Worm (Caenorhabditis elegans) whole organism, L4 larva: ENCODE data around the gene D1054.1.

Experiments used
- F37D6.2 ChIP-seq: sonication (generic microtip); optimal IDR thresholded peaks from 2 replicates; lab custom pipeline; 2016; ENCODE audit warnings: mild to moderate bottlenecking, missing genetic modification characterization, missing compliant biosample characterization
- F49E8.2 ChIP-seq: sonication (generic microtip); optimal IDR thresholded peaks from 2 replicates; lab custom pipeline; 2016; ENCODE audit warnings: missing compliant biosample characterization, mild to moderate bottlenecking, missing genetic modification characterization, borderline replicate concordance
- T20F7.1 ChIP-seq: fragments of 200-800 bp; sonication (Bioruptor generic); optimal IDR thresholded peaks from 2 replicates; lab custom pipeline; 2018; ENCODE audit warnings: mild to moderate bottlenecking, missing genetic modification characterization, missing compliant biosample characterization
- Y48G9A.11 ChIP-seq: fragments of 200-800 bp; sonication (Bioruptor generic); IDR thresholded peaks from 2 replicates; pipeline ENCODE4 v1.3.6; 2022; ENCODE audit warnings: missing genetic modification reagents, missing genetic modification characterization, missing compliant biosample characterization
- Y75B8A.6 ChIP-seq: fragments of 200-800 bp; sonication (Bioruptor generic); IDR thresholded peaks from 2 replicates; pipeline ENCODE4 v1.3.6; 2022; ENCODE audit warnings: missing genetic modification reagents, missing genetic modification characterization, missing compliant biosample characterization
- ZK337.2 ChIP-seq: fragments of 200-800 bp; sonication (Bioruptor generic); IDR thresholded peaks from 2 replicates; pipeline ENCODE4 v1.3.6; 2022; ENCODE audit warnings: missing genetic modification reagents, missing genetic modification characterization, missing compliant biosample characterization
- aha-1 ChIP-seq: fragments of 150-350 bp; peaks from one replicate; lab custom pipeline; 2014; ENCODE audit warnings: missing biosample characterization, missing genetic modification characterization
- ceh-20 ChIP-seq: fragments of 200-800 bp; sonication (Bioruptor generic); IDR thresholded peaks from 2 replicates; pipeline ENCODE4 v1.3.6; 2022; ENCODE audit warnings: missing genetic modification reagents, missing genetic modification characterization, missing compliant biosample characterization
- ceh-32 ChIP-seq: sonication (generic microtip); optimal IDR thresholded peaks from 2 replicates; lab custom pipeline; 2016; ENCODE audit warnings: mild to moderate bottlenecking, missing genetic modification characterization, missing compliant biosample characterization; ENCODE audit not compliant: poor library complexity
- ceh-44 ChIP-seq: fragments of 200-800 bp; sonication (Bioruptor generic); IDR thresholded peaks from 2 replicates; pipeline ENCODE4 v1.3.6; 2022; ENCODE audit warnings: missing genetic modification reagents, missing genetic modification characterization, missing compliant biosample characterization
- ceh-82 ChIP-seq: sonication (generic microtip); optimal IDR thresholded peaks from 2 replicates; lab custom pipeline; 2017; ENCODE audit warnings: missing biosample characterization, missing genetic modification characterization
- cey-2 ChIP-seq: sonication (generic microtip); optimal IDR thresholded peaks from 3 replicates; lab custom pipeline; 2017; ENCODE audit warnings: missing genetic modification characterization, mild to moderate bottlenecking, missing compliant biosample characterization, antibody characterized with exemption, borderline replicate concordance; ENCODE audit not compliant: insufficient read depth
- ctbp-1 ChIP-seq: fragments of 200-800 bp; sonication (Bioruptor generic); IDR thresholded peaks from 2 replicates; pipeline ENCODE4 v1.3.6; 2022; ENCODE audit warnings: missing genetic modification reagents, missing genetic modification characterization, missing compliant biosample characterization
- dmd-6 ChIP-seq: fragments of 200-800 bp; sonication (Bioruptor generic); IDR thresholded peaks from 2 replicates; pipeline ENCODE4 v1.3.6; 2022; ENCODE audit warnings: missing genetic modification reagents, missing genetic modification characterization, missing compliant biosample characterization
- dmd-9 ChIP-seq: fragments of 200-800 bp; sonication (Bioruptor generic); IDR thresholded peaks from 2 replicates; pipeline ENCODE4 v1.3.6; 2022; ENCODE audit warnings: missing genetic modification reagents, missing genetic modification characterization, missing compliant biosample characterization
- dpl-1 ChIP-seq: fragments of 150-350 bp; optimal IDR thresholded peaks from 2 replicates; lab custom pipeline; 2014; ENCODE audit warnings: missing biosample characterization, missing genetic modification reagents, missing genetic modification characterization
- duxl-1 ChIP-seq: sonication (generic microtip); optimal IDR thresholded peaks from 2 replicates; lab custom pipeline; 2016; ENCODE audit warnings: mild to moderate bottlenecking, missing genetic modification characterization, moderate library complexity, missing compliant biosample characterization; ENCODE audit not compliant: poor library complexity
- fos-1 ChIP-seq: fragments of 150-350 bp; optimal IDR thresholded peaks from 2 replicates; lab custom pipeline; 2014; ENCODE audit warnings: missing biosample characterization, missing genetic modification characterization
- hlh-30 ChIP-seq: sonication (generic microtip); optimal IDR thresholded peaks from 2 replicates; lab custom pipeline; 2017; ENCODE audit warnings: antibody characterized with exemption, mild to moderate bottlenecking, missing genetic modification characterization, missing compliant biosample characterization; ENCODE audit not compliant: insufficient read depth
- lin-1 ChIP-seq: fragments of 200-800 bp; sonication (Bioruptor generic); IDR thresholded peaks from 2 replicates; pipeline ENCODE4 v1.3.6; 2022; ENCODE audit warnings: missing genetic modification reagents, missing genetic modification characterization, missing compliant biosample characterization
- lin-15B ChIP-seq: fragments of 150-350 bp; sonication (generic microtip); optimal IDR thresholded peaks from 3 replicates; lab custom pipeline; 2014; ENCODE audit warnings: missing biosample characterization, missing genetic modification characterization
- lin-29 ChIP-seq: fragments of 200-800 bp; sonication (Bioruptor generic); IDR thresholded peaks from 2 replicates; pipeline ENCODE4 v1.3.6; 2022; ENCODE audit warnings: missing genetic modification reagents, missing genetic modification characterization, missing compliant biosample characterization
- lir-3 ChIP-seq: sonication (generic microtip); optimal IDR thresholded peaks from 2 replicates; lab custom pipeline; 2016; ENCODE audit warnings: mild to moderate bottlenecking, missing genetic modification characterization, missing compliant biosample characterization
- lsy-2 ChIP-seq, 2 experiments: fragments of 150-350 bp in 1 of 2; sonication (generic microtip) in 1 of 2; optimal IDR thresholded peaks; 2 replicates each; lab custom pipeline; 2014 to 2017; ENCODE audit warnings: missing biosample characterization in 2 of 2, missing genetic modification characterization in 2 of 2
- madf-9 ChIP-seq: fragments of 200-800 bp; sonication (Bioruptor generic); conservative IDR thresholded peaks from 2 replicates; pipeline ENCODE4 v1.3.6; 2022; ENCODE audit warnings: missing genetic modification reagents, missing genetic modification characterization, missing compliant biosample characterization
- mdl-1 ChIP-seq, 2 experiments: fragments of 150-350 bp in 1 of 2; sonication (generic microtip) in 1 of 2; optimal IDR thresholded peaks; 2 replicates each; lab custom pipeline; 2014 to 2017; ENCODE audit warnings: missing biosample characterization in 2 of 2, missing genetic modification characterization in 2 of 2
- mdt-29 ChIP-seq: fragments of 200-800 bp; sonication (Bioruptor generic); IDR thresholded peaks from 2 replicates; pipeline ENCODE4 v1.3.6; 2022; ENCODE audit warnings: missing genetic modification reagents, missing genetic modification characterization, missing compliant biosample characterization
- mes-2 ChIP-seq: sonication (generic microtip); optimal IDR thresholded peaks from 2 replicates; lab custom pipeline; 2016; ENCODE audit warnings: missing genotype, mild to moderate bottlenecking, missing genetic modification characterization, missing compliant biosample characterization; ENCODE audit not compliant: poor library complexity, severe bottlenecking
- mxl-2 ChIP-seq: fragments of 200-800 bp; sonication (Bioruptor generic); conservative IDR thresholded peaks from 2 replicates; pipeline ENCODE4 v1.3.6; 2022; ENCODE audit warnings: missing genetic modification reagents, missing genetic modification characterization, missing compliant biosample characterization
- nhr-10 ChIP-seq: fragments of 150-350 bp; optimal IDR thresholded peaks from 2 replicates; lab custom pipeline; 2014; ENCODE audit warnings: missing biosample characterization, missing genetic modification characterization
- nhr-11 ChIP-seq: fragments of 150-350 bp; optimal IDR thresholded peaks from 2 replicates; lab custom pipeline; 2014; ENCODE audit warnings: missing biosample characterization, missing genetic modification characterization
- nhr-237 ChIP-seq: sonication (generic microtip); optimal IDR thresholded peaks from 2 replicates; lab custom pipeline; 2017; ENCODE audit warnings: missing biosample characterization, missing genetic modification characterization
- nhr-25 ChIP-seq: sonication (generic microtip); optimal IDR thresholded peaks from 2 replicates; lab custom pipeline; 2017; ENCODE audit warnings: missing genetic modification characterization, mild to moderate bottlenecking, missing compliant biosample characterization, antibody characterized with exemption, moderate library complexity, borderline replicate concordance; ENCODE audit not compliant: insufficient read depth
- nhr-28 ChIP-seq: fragments of 150-350 bp; optimal IDR thresholded peaks from 2 replicates; lab custom pipeline; 2014; ENCODE audit warnings: missing biosample characterization, missing genetic modification characterization
- nhr-41 ChIP-seq: fragments of 200-800 bp; sonication (Bioruptor generic); IDR thresholded peaks from 2 replicates; pipeline ENCODE4 v1.3.6; 2022; ENCODE audit warnings: missing genetic modification reagents, missing genetic modification characterization, missing compliant biosample characterization
- nhr-77 ChIP-seq: fragments of 150-350 bp; optimal IDR thresholded peaks from 2 replicates; lab custom pipeline; 2014; ENCODE audit warnings: missing biosample characterization, missing genetic modification characterization
- pha-4 ChIP-seq, 2 experiments: fragments of 150-350 bp in 1 of 2; fragments of 200-800 bp in 1 of 2; sonication (Bioruptor generic) in 1 of 2; IDR thresholded peaks in 1 of 2; optimal IDR thresholded peaks in 1 of 2; 2 replicates each; pipeline versions ENCODE4 v1.3.6 to Lab custom; 2014 to 2022; ENCODE audit warnings: missing genetic modification characterization in 2 of 2, missing genetic modification reagents in 2 of 2, missing biosample characterization in 1 of 2, missing compliant biosample characterization in 1 of 2
- rbr-2 ChIP-seq: sonication (generic microtip); optimal IDR thresholded peaks from 2 replicates; lab custom pipeline; 2016; ENCODE audit warnings: missing genotype, missing genetic modification characterization, missing compliant biosample characterization
- saeg-2 ChIP-seq: fragments of 200-800 bp; sonication (Bioruptor generic); IDR thresholded peaks from 2 replicates; pipeline ENCODE4 v1.3.6; 2022; ENCODE audit warnings: missing genetic modification reagents, missing genetic modification characterization, missing compliant biosample characterization
- snpc-4 ChIP-seq: fragments of 150-350 bp; optimal IDR thresholded peaks from 2 replicates; lab custom pipeline; 2014; ENCODE audit warnings: missing biosample characterization, missing genetic modification characterization
- spr-1 ChIP-seq: sonication (generic microtip); optimal IDR thresholded peaks from 2 replicates; lab custom pipeline; 2016; ENCODE audit warnings: mild to moderate bottlenecking, missing genetic modification characterization, missing compliant biosample characterization
- spr-3 ChIP-seq: fragments of 200-800 bp; sonication (Bioruptor generic); optimal IDR thresholded peaks from 2 replicates; lab custom pipeline; 2018; ENCODE audit warnings: mild to moderate bottlenecking, missing genetic modification characterization, missing compliant biosample characterization
- tag-97 ChIP-seq: fragments of 200-800 bp; sonication (Bioruptor generic); IDR thresholded peaks from 2 replicates; pipeline ENCODE4 v1.3.6; 2022; ENCODE audit warnings: missing genetic modification characterization, missing compliant biosample characterization
- tra-1 ChIP-seq: fragments of 200-800 bp; sonication (Bioruptor generic); IDR thresholded peaks from 2 replicates; pipeline ENCODE4 v1.3.6; 2022; ENCODE audit warnings: missing genetic modification reagents, missing genetic modification characterization, missing compliant biosample characterization
- unc-39 ChIP-seq: sonication (generic microtip); optimal IDR thresholded peaks from 2 replicates; lab custom pipeline; 2017; ENCODE audit warnings: missing biosample characterization, missing genetic modification characterization
- zip-2 ChIP-seq: fragments of 150-350 bp; optimal IDR thresholded peaks from 2 replicates; lab custom pipeline; 2014; ENCODE audit warnings: missing biosample characterization, missing genetic modification characterization
- ztf-11 ChIP-seq: fragments of 150-350 bp; optimal IDR thresholded peaks from 2 replicates; lab custom pipeline; 2014; ENCODE audit warnings: missing biosample characterization, missing genetic modification characterization

Gene D1054.1

ce11 chrV:10807862-10808327 lies 37.9 kb upstream of the D1054.1 start, which contains the start of gene plrg-1 (continued):
- peak; percentile 88 for TF ChIP-seq pha-4 (GFP tag; IDR thresholded peaks at IDR 0.05; lab: Robert Waterston, UW)
- TF ChIP-seq pha-4 (tag; optimal IDR thresholded peaks at IDR 0.05; lab: Kevin White, UChicago), result peak; percentile 58
- no peak for TF ChIP-seq spr-3 (GFP tag; lab: Kevin White, UChicago)
- TF ChIP-seq lin-29, result peak; percentile 76
- peak; percentile 87 for TF ChIP-seq lin-15B
- peak; percentile 88 for TF ChIP-seq lin-1 (GFP tag; lab: Robert Waterston, UW)
- TF ChIP-seq tra-1, result peak; percentile 81
- no peak for TF ChIP-seq fos-1
- TF ChIP-seq ceh-20 (GFP tag; lab: Robert Waterston, UW), result peak; percentile 89
- TF ChIP-seq cey-2 (tag; lab: Kevin White, UChicago), result no peak
- peak; percentile 89 for TF ChIP-seq ceh-44
- peak; percentile 80 for TF ChIP-seq Y48G9A.11
- no peak for TF ChIP-seq ztf-11 (tag; lab: Kevin White, UChicago)
- TF ChIP-seq Y75B8A.6 (GFP tag; lab: Robert Waterston, UW), result no peak
- peak; percentile 82 for TF ChIP-seq dmd-6 (GFP tag; lab: Robert Waterston, UW)
- peak; percentile 75 for TF ChIP-seq hlh-30 (tag; lab: Kevin White, UChicago)
- TF ChIP-seq ceh-82 (tag; lab: Kevin White, UChicago), result no peak
- peak; percentile 47 to 63 for TF ChIP-seq mdl-1 (tag; optimal IDR thresholded peaks at IDR 0.05; lab: Kevin White, UChicago)
- peak; percentile 47; the same call in 1 of the 2 replicates for TF ChIP-seq dmd-9
- TF ChIP-seq nhr-237, result no peak
- peak; percentile 85 for TF ChIP-seq rbr-2 (tag; lab: Kevin White, UChicago)
- no peak for TF ChIP-seq ZK337.2
- peak; percentile 95 for TF ChIP-seq aha-1
- TF ChIP-seq unc-39 (tag; lab: Kevin White, UChicago), result no peak
- TF ChIP-seq mdt-29 (GFP tag; lab: Robert Waterston, UW), result no peak
- no peak for TF ChIP-seq lir-3
- TF ChIP-seq zip-2, result peak; percentile 12
- peak; percentile 66 for TF ChIP-seq madf-9 (GFP tag; lab: Robert Waterston, UW)
- TF ChIP-seq snpc-4 (tag; lab: Kevin White, UChicago), result no peak
- TF ChIP-seq nhr-25, result peak; percentile 42
- peak; percentile 29; the same call in 1 of the 2 replicates for TF ChIP-seq nhr-41 (GFP tag; lab: Robert Waterston, UW)
- TF ChIP-seq tag-97 (GFP tag; lab: Robert Waterston, UW), result no peak
- TF ChIP-seq F37D6.2 (tag; lab: Kevin White, UChicago), result peak; percentile 62
- TF ChIP-seq dpl-1, result peak; percentile 82

- TF ChIP-seq aha-1, result peak; percentile 70
- TF ChIP-seq nhr-77 (tag; lab: Kevin White, UChicago), result no peak
Measured at ce11 chrV:10805934-10806333, 35.9 kb upstream of the D1054.1 start, which contains the start of gene prp-38. prp-38 (minus strand) TSS chrV:10806034.

- TF ChIP-seq spr-3 (GFP tag; lab: Kevin White, UChicago) (no peak), mxl-2 (GFP tag; lab: Robert Waterston, UW) (no peak), ceh-32 (tag; lab: Kevin White, UChicago) (no peak), nhr-11 (tag; lab: Kevin White, UChicago) (no peak), duxl-1 (tag; lab: Kevin White, UChicago) (no peak), Y48G9A.11 (no peak), ztf-11 (tag; lab: Kevin White, UChicago) (no peak), hlh-30 (tag; lab: Kevin White, UChicago) (no peak), F49E8.2 (no peak), mes-2 (tag; lab: Kevin White, UChicago) (no peak), nhr-28 (tag; lab: Kevin White, UChicago) (no peak), nhr-10 (tag; lab: Kevin White, UChicago) (no peak), lin-15B (no peak), spr-1 (tag; lab: Kevin White, UChicago) (no peak), lsy-2 (tag; optimal IDR thresholded peaks at IDR 0.05; lab: Kevin White, UChicago) (no peak), ctbp-1 (no peak), saeg-2 (GFP tag; lab: Robert Waterston, UW) (no peak), dpl-1 (no peak), T20F7.1 (GFP tag; lab: Kevin White, UChicago) (no peak)
Measured at ce11 chrV:10804374-10804773, 34.4 kb upstream of the D1054.1 start, which contains the start of gene secs-1. secs-1 (minus strand) TSS chrV:10804474.
